Fruit fly (Drosophila melanogaster) whole organism, larva: ENCODE results near the gene sphe.

Experiments
- noc ChIP-seq: fragments of 200-800 bp; sonication (Bioruptor generic); optimal IDR thresholded peaks from 3 replicates; lab custom pipeline; 2019; ENCODE audit warnings: missing biosample characterization, mild to moderate bottlenecking, missing genetic modification characterization, moderate library complexity

sphe gene

DNA sequence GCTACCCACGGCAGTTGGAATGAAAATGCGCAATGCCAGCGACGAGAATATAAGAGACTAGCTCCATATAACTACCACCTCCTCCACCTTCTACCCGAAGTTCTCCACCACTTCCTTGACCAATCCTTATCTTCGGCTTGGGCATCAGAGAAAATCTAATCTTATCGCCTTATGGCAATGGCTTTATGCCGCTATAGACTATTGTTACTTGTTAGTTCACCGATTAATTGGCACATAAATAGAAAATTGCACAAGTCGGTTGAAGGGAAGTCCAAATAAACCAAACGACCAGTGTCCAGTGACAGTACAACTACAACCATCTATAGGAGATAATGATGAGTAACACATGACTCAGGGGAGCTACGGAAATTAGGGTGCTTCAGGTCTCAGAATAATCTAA lies at the start of gene sphe:
Gene sphe, minus strand, starts transcription at position 32 of the 400 bp plus-strand sequence.
- TF ChIP-seq noc (tag; lab: Kevin White, UChicago) = peak; percentile 8

DNA sequence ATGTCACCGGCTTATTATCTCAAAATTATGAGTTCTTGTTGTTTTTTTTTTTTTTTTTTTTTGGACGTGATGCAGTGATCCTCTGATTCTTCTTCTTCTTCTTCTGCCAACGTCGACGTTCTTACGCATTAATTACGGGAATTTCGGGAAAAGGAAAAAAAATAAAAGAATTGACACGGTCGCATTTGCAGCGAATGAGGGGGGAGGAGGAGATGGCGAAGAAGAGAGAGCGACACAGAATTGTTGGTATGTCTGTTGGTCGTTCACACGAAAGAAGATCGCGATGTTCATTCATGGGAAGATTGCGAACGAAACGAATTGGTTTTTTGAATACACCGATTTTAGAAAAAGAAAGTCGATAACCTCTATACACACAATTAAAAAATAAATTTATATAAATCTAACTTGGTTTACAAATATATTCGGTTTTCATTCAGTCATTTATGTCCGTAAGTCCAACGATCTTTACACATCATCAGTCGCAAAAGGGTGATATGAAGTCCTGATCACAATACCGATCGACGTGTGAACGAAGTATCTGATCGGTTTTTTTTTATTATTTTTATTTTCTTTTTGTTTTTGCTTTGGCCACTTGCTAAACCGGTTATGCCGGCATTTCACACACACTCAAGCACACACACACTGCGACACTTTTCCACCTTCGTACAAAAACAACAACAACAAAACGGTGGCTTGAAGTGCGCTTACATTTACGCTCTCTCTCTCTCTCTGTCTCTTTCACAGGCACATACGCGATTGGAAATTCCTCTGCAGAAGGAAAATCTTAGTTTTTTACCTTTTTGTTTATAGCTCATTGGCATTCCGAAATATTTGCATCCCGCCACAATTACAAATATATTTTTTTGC lies 49.2 kb upstream of the sphe start:
- TF ChIP-seq noc (tag; lab: Kevin White, UChicago) = peak; percentile 82

DNA sequence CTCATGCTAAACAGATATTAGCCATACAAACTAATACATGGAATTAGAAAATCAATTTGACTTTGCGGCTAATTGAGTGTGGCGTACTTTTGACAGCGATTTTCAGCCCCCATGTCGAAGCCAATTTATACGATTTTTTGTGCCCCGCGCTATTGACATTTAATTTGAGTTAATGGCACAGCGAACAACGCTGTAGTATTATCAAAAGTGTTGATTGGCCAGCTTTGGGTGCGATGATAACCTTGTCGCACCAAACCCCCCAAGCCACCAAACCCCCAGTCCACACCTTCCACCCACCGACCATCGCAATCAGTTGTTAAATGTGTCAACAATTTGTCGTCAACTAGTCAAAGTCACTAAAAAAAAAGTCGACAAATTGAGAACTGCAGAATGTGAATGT lies 47.6 kb upstream of the sphe start:
- TF ChIP-seq noc (tag; lab: Kevin White, UChicago) = peak; percentile 68

DNA sequence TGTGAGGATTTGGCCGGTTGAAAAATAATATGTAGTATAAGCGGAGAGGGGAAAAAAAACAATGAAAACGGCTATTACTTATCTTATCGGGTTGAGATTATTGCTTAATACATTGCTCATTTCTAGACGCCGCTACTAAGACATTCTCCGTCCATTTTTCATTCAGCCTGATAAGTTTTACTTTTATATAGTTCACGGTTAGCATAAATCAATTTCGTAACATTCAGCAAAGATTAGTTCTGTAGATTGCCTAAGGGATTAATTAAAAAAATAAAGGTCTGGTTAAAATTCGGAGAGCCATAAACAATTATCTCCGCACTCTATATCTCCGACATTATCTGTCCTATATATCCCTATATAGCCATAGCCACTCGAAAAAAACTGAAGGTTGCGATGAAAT lies 45.7 kb upstream of the sphe start:
- peak; percentile 85 for TF ChIP-seq noc (tag; lab: Kevin White, UChicago)

DNA sequence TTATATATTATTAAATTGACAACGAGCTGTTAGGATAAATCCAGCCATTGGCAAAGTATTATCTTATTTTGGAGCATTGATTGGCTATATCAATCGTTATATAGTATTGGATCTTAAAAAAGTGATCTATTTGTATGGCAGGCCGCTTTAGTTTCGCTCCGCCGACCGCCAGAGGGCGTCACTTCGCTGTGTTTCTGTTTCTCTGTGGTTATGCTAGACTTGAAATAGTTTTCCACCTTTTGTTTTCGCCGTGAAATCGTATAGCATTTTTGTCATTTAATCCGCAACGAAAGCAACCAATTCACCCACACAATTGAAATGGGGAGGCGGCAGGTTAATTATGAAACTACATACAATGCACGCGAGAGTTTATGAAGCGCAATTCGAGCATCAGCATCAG lies 45.1 kb upstream of the sphe start:
- TF ChIP-seq noc (tag; lab: Kevin White, UChicago) = no peak

DNA sequence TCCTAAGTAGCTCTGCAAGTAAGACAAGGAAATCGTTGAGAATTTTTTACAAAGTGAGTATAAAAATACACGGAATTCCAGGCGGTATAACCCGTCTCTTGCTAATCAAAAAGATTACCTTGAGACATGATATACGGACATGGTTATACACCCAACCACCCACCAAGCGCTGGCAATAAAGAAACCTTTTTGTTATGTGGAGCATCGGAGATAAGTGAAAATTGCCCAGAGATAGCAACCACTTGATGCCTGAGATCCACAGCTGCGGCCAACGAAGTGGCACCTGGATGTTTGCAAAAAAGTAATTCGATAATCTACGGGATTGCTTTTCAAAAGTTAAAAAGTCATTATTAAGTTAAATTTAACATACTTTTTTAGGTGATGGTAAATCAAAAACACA lies 44.2 kb upstream of the sphe start:
- TF ChIP-seq noc (tag; lab: Kevin White, UChicago) = no peak

DNA sequence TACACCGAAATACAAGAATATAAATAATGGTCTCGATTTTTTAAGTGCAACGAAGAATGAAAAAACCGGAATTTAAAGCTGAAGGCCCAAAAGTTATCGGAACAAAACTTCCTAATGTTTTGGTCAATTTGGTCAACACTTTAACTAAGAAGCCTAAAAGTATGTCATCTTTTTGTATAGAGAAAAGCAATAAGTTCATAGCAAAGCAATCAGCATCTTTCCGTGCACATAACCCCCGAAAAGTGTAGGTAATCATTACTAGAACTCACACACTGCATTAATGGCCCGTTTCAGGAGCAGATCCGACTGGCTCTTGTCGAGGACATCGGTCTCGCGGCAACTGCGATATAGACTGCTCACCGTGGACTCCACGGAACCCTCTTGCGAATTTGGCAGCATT lies 42.6 kb upstream of the sphe start:
- no peak for TF ChIP-seq noc (tag; lab: Kevin White, UChicago)

DNA sequence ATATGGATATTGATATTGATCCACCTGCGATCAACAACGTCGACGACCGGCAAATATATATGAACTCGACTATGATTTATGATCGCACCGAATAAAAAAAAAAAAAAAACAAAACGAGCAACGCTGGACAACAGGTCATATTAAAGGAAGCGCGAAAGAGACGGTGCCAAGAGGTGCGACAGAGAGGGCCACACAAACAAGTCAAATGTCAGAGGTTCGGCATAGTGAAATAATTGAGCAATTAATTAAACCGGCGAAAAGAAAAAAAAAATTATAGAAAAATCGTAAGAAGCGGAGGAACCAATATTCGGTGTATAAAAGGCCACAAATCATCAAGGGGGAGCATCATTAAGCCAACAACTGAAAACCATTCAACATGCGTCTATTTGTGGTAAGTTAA lies 40.8 kb upstream of the sphe start, which contains the start of gene Twdlalpha:
Gene Twdlalpha, plus strand, starts transcription at position 301 of the 400 bp plus-strand sequence.
- no peak for TF ChIP-seq noc (tag; lab: Kevin White, UChicago)

DNA sequence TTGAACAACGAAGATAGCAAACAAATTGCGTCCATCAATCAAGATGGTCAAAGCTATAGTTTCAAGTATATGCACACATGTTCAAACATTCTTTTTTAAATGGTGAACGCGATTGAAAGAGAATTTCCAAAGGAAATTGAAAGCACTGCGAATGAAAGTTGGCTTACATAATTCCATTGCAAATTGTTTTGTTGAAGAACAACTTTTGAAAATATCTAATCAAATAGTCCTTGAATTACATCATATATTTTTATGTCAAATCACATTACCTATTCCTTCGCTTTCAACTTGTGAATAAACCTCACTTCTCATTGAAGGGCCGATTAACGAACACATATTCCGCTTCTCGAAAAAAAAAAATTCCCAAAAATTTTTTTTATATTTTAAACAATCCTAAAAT lies 38.8 kb upstream of the sphe start, which contains the start of gene CG32568:
Gene CG32568, plus strand, starts transcription at position 301 of the 400 bp plus-strand sequence.
- TF ChIP-seq noc (tag; lab: Kevin White, UChicago) = no peak

DNA sequence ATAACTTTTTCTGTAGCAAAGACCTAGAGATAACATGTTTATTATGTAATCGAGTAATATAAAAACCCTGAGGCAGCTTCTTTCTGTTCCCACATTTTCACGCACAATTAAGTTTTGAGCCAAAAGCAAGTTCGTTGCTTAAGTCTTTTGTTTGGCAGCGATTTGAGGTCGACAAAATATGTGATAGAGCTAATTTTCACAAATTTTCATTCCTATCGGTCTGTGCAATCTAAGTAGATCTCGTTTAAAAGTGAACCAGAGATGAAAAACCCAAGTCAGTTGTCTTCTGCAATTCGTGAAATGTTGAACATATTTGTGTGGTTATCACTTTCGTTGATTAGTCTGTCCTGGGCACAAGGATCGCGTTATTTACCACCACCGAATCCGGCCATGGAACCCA lies 36.1 kb upstream of the sphe start, which contains the start of gene TwdlZ:
Gene TwdlZ, plus strand, starts transcription at position 301 of the 400 bp plus-strand sequence.
- TF ChIP-seq noc (tag; lab: Kevin White, UChicago) = no peak

DNA sequence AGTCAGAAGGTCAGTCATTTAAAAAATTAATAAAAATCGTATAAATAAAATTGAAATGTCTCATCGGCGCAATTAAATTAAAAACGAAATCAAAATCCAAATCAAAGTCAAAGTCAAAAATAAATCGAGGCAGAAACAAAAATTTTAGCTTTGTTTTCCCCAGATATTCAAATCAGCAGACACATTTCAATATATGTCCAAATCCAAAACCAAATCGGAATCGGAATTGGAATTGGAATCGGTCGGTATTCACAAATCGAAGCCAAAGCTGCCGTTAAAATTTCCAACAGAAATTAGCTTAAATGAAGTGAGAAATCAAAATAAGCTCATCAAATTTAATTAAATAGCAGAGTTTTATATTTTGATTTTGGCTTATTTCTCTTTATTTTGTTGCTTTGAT lies 34.4 kb upstream of the sphe start:
- TF ChIP-seq noc (tag; lab: Kevin White, UChicago) = no peak

DNA sequence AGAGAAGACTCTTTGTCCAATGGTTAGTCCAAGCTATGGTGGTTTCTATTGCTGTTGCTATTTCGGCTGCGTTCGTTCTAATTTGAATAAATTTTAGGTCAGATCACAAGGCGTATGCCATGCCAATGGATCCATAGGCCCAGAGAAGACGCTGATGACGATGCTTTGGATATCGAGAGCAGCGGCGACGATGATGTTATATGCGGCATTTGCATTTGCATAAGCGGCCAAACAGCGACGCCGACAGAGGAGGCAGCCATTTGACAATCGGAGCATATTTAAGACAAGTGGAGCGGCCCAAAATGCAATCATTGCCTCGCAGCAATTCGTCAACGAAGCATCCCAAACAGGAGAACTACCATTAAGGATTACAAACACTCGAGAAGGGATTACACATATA lies 32.9 kb upstream of the sphe start, which contains the start of gene TwdlY:
Gene TwdlY, plus strand, starts transcription at position 301 of the 400 bp plus-strand sequence.
- TF ChIP-seq noc (tag; lab: Kevin White, UChicago) = no peak

DNA sequence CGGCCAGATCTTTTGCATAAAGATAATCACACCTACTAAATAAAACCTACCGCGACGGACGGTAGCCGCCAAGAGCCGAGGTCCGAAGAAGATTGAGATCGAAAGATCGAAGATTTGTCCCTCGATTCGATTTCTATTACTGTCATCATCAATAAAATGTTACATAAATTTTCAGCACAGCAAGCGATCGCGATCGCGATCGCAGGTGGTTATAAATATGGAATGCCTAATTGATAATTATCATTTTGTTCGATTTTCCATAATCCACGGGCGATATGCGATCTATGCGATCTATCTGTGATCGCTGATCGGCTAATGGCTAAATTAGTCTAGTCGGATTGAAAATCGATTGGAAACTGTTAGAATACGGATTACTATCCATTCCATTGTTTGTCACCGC lies 31.5 kb upstream of the sphe start:
- no peak for TF ChIP-seq noc (tag; lab: Kevin White, UChicago)

DNA sequence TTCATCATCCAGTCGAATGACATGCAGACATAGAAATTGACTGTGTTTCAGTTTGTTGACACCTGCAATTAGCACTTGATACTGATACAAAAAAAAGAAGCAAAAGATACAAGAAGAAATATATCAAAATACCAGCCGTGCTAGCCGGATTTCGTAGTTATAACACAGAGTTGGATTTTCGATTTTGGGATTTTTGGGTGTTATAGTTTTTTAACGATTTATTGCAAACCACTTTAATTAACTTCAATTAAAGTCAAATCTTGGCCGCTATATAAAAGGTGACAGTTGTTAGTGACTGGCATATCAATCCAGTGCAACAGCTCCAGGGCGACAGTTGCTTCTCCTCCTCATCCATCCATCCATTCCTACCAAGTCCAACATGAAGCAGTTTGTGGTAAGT lies 29.0 kb upstream of the sphe start, which contains the start of gene TwdlX:
Gene TwdlX, plus strand, starts transcription at position 301 of the 400 bp plus-strand sequence.
- TF ChIP-seq noc (tag; lab: Kevin White, UChicago) = no peak

DNA sequence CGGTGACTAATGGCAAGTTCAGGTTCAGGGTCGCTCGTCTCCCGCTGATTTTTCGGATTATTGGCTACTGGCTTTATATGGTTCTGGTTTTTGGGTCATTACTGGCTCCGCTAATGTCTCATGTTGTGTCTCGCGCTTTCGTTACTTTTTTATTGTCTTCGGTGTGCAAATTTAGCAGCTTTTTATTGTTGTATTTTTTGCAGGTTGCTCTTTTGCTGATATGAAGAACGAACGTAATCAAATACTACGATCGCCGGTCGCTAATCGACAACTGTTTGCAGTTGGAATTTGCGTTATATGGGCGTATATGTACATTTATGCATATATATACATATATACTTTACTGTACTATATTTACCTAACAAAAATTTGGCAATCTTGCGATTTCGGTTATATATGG lies 22.8 kb upstream of the sphe start:
- no peak for TF ChIP-seq noc (tag; lab: Kevin White, UChicago)

DNA sequence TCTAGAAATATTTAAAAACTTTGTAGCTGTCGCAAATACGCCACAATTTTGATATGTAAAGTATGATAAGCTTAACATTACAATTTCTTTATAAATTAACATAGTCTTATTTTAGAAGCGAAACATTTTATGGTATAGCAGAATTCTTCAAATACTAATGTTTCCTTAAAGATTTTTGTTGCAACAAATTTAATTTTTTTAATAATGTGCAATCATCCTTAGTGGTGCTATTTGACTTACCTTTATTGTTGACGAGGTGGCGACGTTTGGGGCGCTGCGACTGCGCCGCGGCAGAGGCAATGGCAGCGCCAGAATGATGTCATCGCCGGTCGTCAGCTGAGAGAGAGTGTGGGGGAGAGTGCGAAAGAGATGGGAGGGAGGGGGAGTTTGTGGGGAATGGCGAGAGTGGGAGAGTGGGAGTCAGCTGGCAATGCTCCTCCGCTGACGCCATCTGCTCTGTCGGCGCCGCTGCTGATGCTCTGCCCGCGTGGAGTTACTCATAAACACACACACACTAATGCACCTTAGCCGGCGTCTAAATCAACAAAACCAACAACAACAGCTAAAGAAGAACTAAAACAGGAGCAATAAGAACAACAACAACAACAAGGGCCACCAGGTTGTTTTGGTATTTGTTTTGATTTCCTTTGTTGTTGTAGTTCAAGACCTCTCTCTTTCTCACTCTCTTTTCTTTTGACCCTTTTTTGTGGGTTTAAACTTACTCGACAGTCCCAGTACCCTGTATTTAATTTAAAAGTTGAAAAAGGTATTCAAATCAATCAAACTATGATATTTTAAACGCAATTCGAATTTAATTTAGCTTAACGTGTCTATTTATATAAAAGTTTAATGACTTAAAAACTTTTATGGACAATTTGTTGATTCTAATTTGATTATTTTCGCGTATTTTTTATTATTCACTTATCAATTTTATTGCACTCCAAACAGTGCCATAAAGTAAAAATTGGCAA lies 21.7 kb upstream of the sphe start:
- TF ChIP-seq noc (tag; lab: Kevin White, UChicago) = peak; percentile 88
